Fruit fly (Drosophila melanogaster): ENCODE measurements around the gene HGTX.
A peak's percentile ranks its signal among the peaks of the same experiment; 100 is the strongest.

HGTX gene

dm6 chr3L:14599503-14599902 is at the start of gene HGTX:
TSS of gene HGTX (minus strand) at chr3L:14599540.
- peak; percentile 70 for TF ChIP-seq seq (GFP tag; IDR thresholded peaks at IDR 0.05)
- no peak for TF ChIP-seq cwo (GFP tag; optimal IDR thresholded peaks at IDR 0.05)
- TF ChIP-seq Nf-YA (GFP tag; IDR thresholded peaks at IDR 0.05) = no peak
- TF ChIP-seq chn (GFP tag; optimal IDR thresholded peaks at IDR 0.05) = no peak
- no peak for TF ChIP-seq stc (GFP tag; IDR thresholded peaks at IDR 0.05)
- no peak for TF ChIP-seq br (optimal IDR thresholded peaks at IDR 0.05)
- TF ChIP-seq fd96Cb (tag; optimal IDR thresholded peaks at IDR 0.05) = no peak
- no peak for TF ChIP-seq C15 (GFP tag; IDR thresholded peaks at IDR 0.05)
- TF ChIP-seq CG1233 (GFP tag; optimal IDR thresholded peaks at IDR 0.05) = no peak
- TF ChIP-seq odd (GFP tag; optimal IDR thresholded peaks at IDR 0.05) = no peak
- no peak for TF ChIP-seq toy (GFP tag; IDR thresholded peaks at IDR 0.05)
- no peak for TF ChIP-seq CG6689 (GFP tag; IDR thresholded peaks at IDR 0.05)
- peak; percentile 43; the same call in 1 of the 2 replicates for TF ChIP-seq crol (GFP tag; IDR thresholded peaks at IDR 0.05)
- TF ChIP-seq NK7.1 (GFP tag; optimal IDR thresholded peaks at IDR 0.05) = no peak
- TF ChIP-seq ssp (GFP tag; IDR thresholded peaks at IDR 0.05) = no peak
- no peak for TF ChIP-seq vfl (GFP tag; optimal IDR thresholded peaks at IDR 0.05)
- no peak for TF ChIP-seq CG32772 (GFP tag; IDR thresholded peaks at IDR 0.05)
- no peak for TF ChIP-seq Taf1 (GFP tag; IDR thresholded peaks at IDR 0.05)
- no peak for TF ChIP-seq CG9215 (GFP tag; IDR thresholded peaks at IDR 0.05)
- peak; percentile 58 for TF ChIP-seq abd-A (tag; optimal IDR thresholded peaks at IDR 0.05)
- no peak for TF ChIP-seq Doc2 (GFP tag; IDR thresholded peaks at IDR 0.05)
- TF ChIP-seq nerfin-1 (tag; optimal IDR thresholded peaks at IDR 0.05) = peak; percentile 53
- peak; percentile 30 for TF ChIP-seq CG15479 (GFP tag; optimal IDR thresholded peaks at IDR 0.05)
- TF ChIP-seq mam (GFP tag; optimal IDR thresholded peaks at IDR 0.05) = no peak
- no peak for TF ChIP-seq so (GFP tag; IDR thresholded peaks at IDR 0.05)
- no peak for TF ChIP-seq CG18764 (GFP tag; optimal IDR thresholded peaks at IDR 0.05)
- TF ChIP-seq Jarid2 (GFP tag; optimal IDR thresholded peaks at IDR 0.05) = peak; percentile 68
- no peak for TF ChIP-seq trh (GFP tag; optimal IDR thresholded peaks at IDR 0.05)
- no peak for TF ChIP-seq az2 (GFP tag; optimal IDR thresholded peaks at IDR 0.05)
- no peak for TF ChIP-seq CG14965 (GFP tag; optimal IDR thresholded peaks at IDR 0.05; ENCODE audit: borderline replicate concordance)
- no peak for TF ChIP-seq TFAM (GFP tag; optimal IDR thresholded peaks at IDR 0.05)
- peak; percentile 98 for TF ChIP-seq z (GFP tag; IDR thresholded peaks at IDR 0.05)
- no peak for TF ChIP-seq CG8388 (GFP tag; optimal IDR thresholded peaks at IDR 0.05)
- TF ChIP-seq CG34422 (GFP tag; IDR thresholded peaks at IDR 0.05) = 0 out of 3 replicates have a peak, but pooled peaks have one; percentile 14
- TF ChIP-seq E2f2 (GFP tag; IDR thresholded peaks at IDR 0.05) = no peak
- TF ChIP-seq Sox102F (GFP tag; optimal IDR thresholded peaks at IDR 0.05) = no peak
- TF ChIP-seq grn (GFP tag; optimal IDR thresholded peaks at IDR 0.05) = no peak
- TF ChIP-seq CG7963 (GFP tag; IDR thresholded peaks at IDR 0.05; ENCODE audit: partially characterized antibody) = no peak
- no peak for TF ChIP-seq prd (optimal IDR thresholded peaks at IDR 0.05)
- no peak for TF ChIP-seq prd (GFP tag; IDR thresholded peaks at IDR 0.05)
- TF ChIP-seq CG2199 (GFP tag; IDR thresholded peaks at IDR 0.05) = peak; percentile 81; the same call in 2 of the 3 replicates
- TF ChIP-seq CrebB (tag; optimal IDR thresholded peaks at IDR 0.05) = no peak
- peak; percentile 33 for TF ChIP-seq CG17829 (tag; optimal IDR thresholded peaks at IDR 0.05)
- no peak for TF ChIP-seq CG13287 (GFP tag; IDR thresholded peaks at IDR 0.05; ENCODE audit: partially characterized antibody)
- TF ChIP-seq ewg (GFP tag; optimal IDR thresholded peaks at IDR 0.05) = peak; percentile 74
- no peak for TF ChIP-seq pb (GFP tag; optimal IDR thresholded peaks at IDR 0.05)
- no peak for TF ChIP-seq B-H1 (GFP tag; IDR thresholded peaks at IDR 0.05)
- TF ChIP-seq oc (tag; optimal IDR thresholded peaks at IDR 0.05) = peak; percentile 10
- TF ChIP-seq CG17385 (GFP tag; optimal IDR thresholded peaks at IDR 0.05) = no peak
- no peak for TF ChIP-seq Awh (GFP tag; IDR thresholded peaks at IDR 0.05)
- no peak for TF ChIP-seq slou (GFP tag; optimal IDR thresholded peaks at IDR 0.05)
- TF ChIP-seq CG12071 (GFP tag; optimal IDR thresholded peaks at IDR 0.05) = no peak
- no peak for TF ChIP-seq Hr39 (optimal IDR thresholded peaks at IDR 0.05)
- TF ChIP-seq Myb (GFP tag; optimal IDR thresholded peaks at IDR 0.05) = no peak
